Worm (Caenorhabditis elegans): ENCODE data around the gene M03C11.9.

The M03C11.9 gene

ce11 chrIII:10407198-10407663, 15.7 kb upstream of the M03C11.9 start, which contains the start of gene hat-1 (continued):
- TF ChIP-seq lir-3 (tag; optimal IDR thresholded peaks at IDR 0.05) (no peak), ceh-20 (GFP tag; IDR thresholded peaks at IDR 0.05) (peak; percentile 96), dpl-1 (GFP tag; optimal IDR thresholded peaks at IDR 0.05) (peak; percentile 95), Y5F2A.4 (GFP tag; optimal IDR thresholded peaks at IDR 0.05) (peak; percentile 45), Y48G9A.11 (GFP tag; IDR thresholded peaks at IDR 0.05) (peak; percentile 75), F44E2.7 (GFP tag; IDR thresholded peaks at IDR 0.05) (no peak), attf-4 (tag; optimal IDR thresholded peaks at IDR 0.05) (no peak), ceh-32 (tag; optimal IDR thresholded peaks at IDR 0.05; ENCODE audit: poor library complexity) (peak; percentile 37), rbr-2 (tag; optimal IDR thresholded peaks at IDR 0.05) (peak; percentile 96), F10B5.3 (tag; optimal IDR thresholded peaks at IDR 0.05) (peak; percentile 75), pqm-1 (tag; optimal IDR thresholded peaks at IDR 0.05) (no peak), lin-39 (tag; optimal IDR thresholded peaks at IDR 0.05) (no peak), hlh-30 (tag; optimal IDR thresholded peaks at IDR 0.05; ENCODE audit: insufficient read depth) (peak; percentile 90), F26F4.8 (GFP tag; conservative IDR thresholded peaks at IDR 0.05) (no peak), zip-2 (tag; optimal IDR thresholded peaks at IDR 0.05) (peak; percentile 64)

ce11 chrIII:10404918-10405317, 13.4 kb upstream of the M03C11.9 start, which contains the start of the genes M03C11.3 and chl-1:
Gene M03C11.3, plus strand, starts transcription at chrIII:10405070.
Gene chl-1, minus strand, starts transcription at chrIII:10405240.
- TF ChIP-seq fos-1 (tag; optimal IDR thresholded peaks at IDR 0.05) (no peak), egl-27 (tag; optimal IDR thresholded peaks at IDR 0.05) (no peak)

- TF ChIP-seq nhr-111 (GFP tag; optimal IDR thresholded peaks at IDR 0.05), result no peak
- no peak for TF ChIP-seq ztf-7 (tag; optimal IDR thresholded peaks at IDR 0.05)
- no peak for TF ChIP-seq F26F4.8 (GFP tag; conservative IDR thresholded peaks at IDR 0.05)
- TF ChIP-seq mep-1 (tag; optimal IDR thresholded peaks at IDR 0.05), result peak; percentile 35
- TF ChIP-seq zfp-2 (tag; optimal IDR thresholded peaks at IDR 0.05), result no peak
- no peak for TF ChIP-seq madf-9 (GFP tag; conservative IDR thresholded peaks at IDR 0.05)
- TF ChIP-seq tra-1 (GFP tag; IDR thresholded peaks at IDR 0.05), result no peak
- peak in 1 of 2 experiments; percentile 47 for TF ChIP-seq unc-62 (GFP tag; optimal IDR thresholded peaks at IDR 0.05 in 1 of 2)
- no peak for TF ChIP-seq unc-62 (tag; optimal IDR thresholded peaks at IDR 0.05)
- peak; percentile 20; the same call in 1 of the 2 replicates for TF ChIP-seq set-16 (GFP tag; IDR thresholded peaks at IDR 0.05)
- TF ChIP-seq unc-130 (GFP tag; optimal IDR thresholded peaks at IDR 0.05), result no peak
- TF ChIP-seq R02D3.7 (tag; optimal IDR thresholded peaks at IDR 0.05), result no peak
- no peak for TF ChIP-seq T20F7.1 (GFP tag; optimal IDR thresholded peaks at IDR 0.05)
- TF ChIP-seq pha-4 (GFP tag; IDR thresholded peaks at IDR 0.05), result no peak; the same call in 1 of the 2 replicates
- TF ChIP-seq pha-4 (tag; optimal IDR thresholded peaks at IDR 0.05), result no peak
- no peak for TF ChIP-seq zag-1 (tag; optimal IDR thresholded peaks at IDR 0.05)
- TF ChIP-seq ztf-11 (tag; optimal IDR thresholded peaks at IDR 0.05), result no peak
- TF ChIP-seq ama-1 (optimal IDR thresholded peaks at IDR 0.05), result no peak
- TF ChIP-seq daf-19 (GFP tag; conservative IDR thresholded peaks at IDR 0.05), result no peak
- TF ChIP-seq ZK546.5 (tag; optimal IDR thresholded peaks at IDR 0.05), result no peak
- TF ChIP-seq F37D6.2 (tag; optimal IDR thresholded peaks at IDR 0.05), result no peak
- TF ChIP-seq Y5F2A.4 (GFP tag; optimal IDR thresholded peaks at IDR 0.05), result no peak
- peak; percentile 38 for TF ChIP-seq fkh-10 (GFP tag; optimal IDR thresholded peaks at IDR 0.05)
- TF ChIP-seq dpl-1 (GFP tag; optimal IDR thresholded peaks at IDR 0.05), result no peak
- TF ChIP-seq daf-8 (GFP tag; IDR thresholded peaks at IDR 0.05), result no peak
- TF ChIP-seq rbr-2 (tag; optimal IDR thresholded peaks at IDR 0.05), result peak; percentile 8
- TF ChIP-seq nhr-11 (tag; optimal IDR thresholded peaks at IDR 0.05), result no peak
- no peak for TF ChIP-seq Y75B8A.6 (GFP tag; IDR thresholded peaks at IDR 0.05)
- TF ChIP-seq nhr-25 (tag; optimal IDR thresholded peaks at IDR 0.05; ENCODE audit: borderline replicate concordance, insufficient read depth), result no peak
- TF ChIP-seq mes-2 (tag; optimal IDR thresholded peaks at IDR 0.05; ENCODE audit: poor library complexity, severe bottlenecking), result peak; percentile 21
- TF ChIP-seq hif-1 (tag; optimal IDR thresholded peaks at IDR 0.05), result no peak
- no peak for TF ChIP-seq daf-16 (GFP tag; optimal IDR thresholded peaks at IDR 0.05)
- no peak for TF ChIP-seq daf-16 (tag; optimal IDR thresholded peaks at IDR 0.05)
- no peak for TF ChIP-seq arid-1 (GFP tag; conservative IDR thresholded peaks at IDR 0.05)
- no peak for TF ChIP-seq spr-3 (GFP tag; optimal IDR thresholded peaks at IDR 0.05)
- TF ChIP-seq zfp-3 (GFP tag; conservative IDR thresholded peaks at IDR 0.05), result no peak
Observed at ce11 chrIII:10398919-10399318, 7.4 kb upstream of the M03C11.9 start.
